Worm (Caenorhabditis elegans) whole organism, early embryonic: ENCODE data around the gene msa-1.

Experiments used
- B0310.2 ChIP-seq: sonication (generic microtip); optimal IDR thresholded peaks from 2 replicates; lab custom pipeline; 2016; ENCODE audit warnings: mild to moderate bottlenecking, missing genetic modification characterization, missing compliant biosample characterization
- F13C5.2 ChIP-seq: sonication (generic microtip); optimal IDR thresholded peaks from 2 replicates; lab custom pipeline; 2017; ENCODE audit warnings: mild to moderate bottlenecking, missing genetic modification characterization, inconsistent platforms, missing compliant biosample characterization
- aly-1 ChIP-seq: sonication (generic microtip); optimal IDR thresholded peaks from 2 replicates; lab custom pipeline; 2016; ENCODE audit warnings: missing genetic modification characterization, missing compliant biosample characterization
- ama-1 ChIP-seq: fragments of 150-350 bp; optimal IDR thresholded peaks from 2 replicates; lab custom pipeline; 2014
- ceh-13 ChIP-seq: fragments of 200-800 bp; sonication (Bioruptor generic); optimal IDR thresholded peaks from 2 replicates; lab custom pipeline; 2018; ENCODE audit warnings: mild to moderate bottlenecking, missing genetic modification characterization, missing compliant biosample characterization
- ceh-36 ChIP-seq: sonication (generic microtip); optimal IDR thresholded peaks from 2 replicates; lab custom pipeline; 2016; ENCODE audit warnings: missing genetic modification characterization, inconsistent platforms, missing compliant biosample characterization
- ets-7 ChIP-seq: sonication (generic microtip); optimal IDR thresholded peaks from 2 replicates; lab custom pipeline; 2016; ENCODE audit warnings: missing genotype, missing genetic modification characterization, missing compliant biosample characterization
- flt-1 ChIP-seq: fragments of 200-800 bp; sonication (Bioruptor generic); IDR thresholded peaks from 2 replicates; pipeline ENCODE4 v1.3.6; 2022; ENCODE audit warnings: missing genetic modification characterization, missing compliant biosample characterization
- hmbx-1 ChIP-seq: sonication (generic microtip); optimal IDR thresholded peaks from 2 replicates; lab custom pipeline; 2016; ENCODE audit warnings: mild to moderate bottlenecking, missing genetic modification characterization, missing compliant biosample characterization
- hmg-4 ChIP-seq: fragments of 200-800 bp; sonication (Bioruptor generic); optimal IDR thresholded peaks from 2 replicates; lab custom pipeline; 2018; ENCODE audit warnings: mild to moderate bottlenecking, missing genetic modification characterization, missing compliant biosample characterization
- hnd-1 ChIP-seq: sonication (generic microtip); optimal IDR thresholded peaks from 2 replicates; lab custom pipeline; 2016; ENCODE audit warnings: missing genetic modification characterization, missing compliant biosample characterization
- pes-1 ChIP-seq: fragments of 200-800 bp; sonication (Bioruptor generic); IDR thresholded peaks from 2 replicates; pipeline ENCODE4 v1.3.6; 2022; ENCODE audit warnings: missing genetic modification reagents, missing genetic modification characterization, missing compliant biosample characterization
- scrt-1 ChIP-seq: fragments of 200-800 bp; sonication (Bioruptor generic); IDR thresholded peaks from 2 replicates; pipeline ENCODE4 v1.3.6; 2022; ENCODE audit warnings: missing genetic modification characterization, missing compliant biosample characterization
- sea-1 ChIP-seq: fragments of 200-800 bp; sonication (Bioruptor generic); conservative IDR thresholded peaks from 2 replicates; pipeline ENCODE4 v1.3.6; 2022; ENCODE audit warnings: missing genetic modification characterization, missing compliant biosample characterization
- tbx-11 ChIP-seq: fragments of 200-800 bp; sonication (Bioruptor generic); IDR thresholded peaks from 2 replicates; pipeline ENCODE4 v1.3.6; 2022; ENCODE audit warnings: missing genetic modification characterization, missing compliant biosample characterization
- tbx-37 ChIP-seq: fragments of 200-800 bp; sonication (Bioruptor generic); conservative IDR thresholded peaks from 2 replicates; pipeline ENCODE4 v1.3.6; 2022; ENCODE audit warnings: missing genetic modification reagents, missing genetic modification characterization, missing compliant biosample characterization
- tra-4 ChIP-seq: sonication (generic microtip); optimal IDR thresholded peaks from 2 replicates; lab custom pipeline; 2017; ENCODE audit warnings: missing genetic modification characterization, missing compliant biosample characterization

Gene msa-1

ce11 chrIV:9130605-9131004 lies 42.2 kb downstream of the msa-1 start:
- no peak for TF ChIP-seq ceh-13 (GFP tag; lab: Kevin White, UChicago)
- no peak for TF ChIP-seq ets-7 (tag; lab: Kevin White, UChicago)
- no peak for TF ChIP-seq ama-1 (lab: Kevin White, UChicago)
- no peak for TF ChIP-seq F13C5.2 (tag; lab: Kevin White, UChicago)
- TF ChIP-seq aly-1: no peak
- no peak for TF ChIP-seq tbx-37 (GFP tag; lab: Robert Waterston, UW)
- no peak for TF ChIP-seq pes-1 (GFP tag; lab: Robert Waterston, UW)
- TF ChIP-seq hmbx-1: no peak
- no peak for TF ChIP-seq tra-4 (tag; lab: Kevin White, UChicago)
- no peak for TF ChIP-seq hmg-4 (GFP tag; lab: Kevin White, UChicago)
- no peak for TF ChIP-seq sea-1 (GFP tag; lab: Robert Waterston, UW)
- TF ChIP-seq tbx-11 (GFP tag; lab: Robert Waterston, UW): no peak
- TF ChIP-seq B0310.2 (tag; lab: Kevin White, UChicago): no peak
- no peak for TF ChIP-seq ceh-36 (tag; lab: Kevin White, UChicago)

- TF ChIP-seq hnd-1 (tag; lab: Kevin White, UChicago) (no peak), ets-7 (tag; lab: Kevin White, UChicago) (no peak), flt-1 (GFP tag; lab: Robert Waterston, UW) (no peak), pes-1 (GFP tag; lab: Robert Waterston, UW) (no peak), aly-1 (no peak), ama-1 (lab: Kevin White, UChicago) (no peak), F13C5.2 (tag; lab: Kevin White, UChicago) (no peak), tbx-11 (GFP tag; lab: Robert Waterston, UW) (no peak), tra-4 (tag; lab: Kevin White, UChicago) (no peak), sea-1 (GFP tag; lab: Robert Waterston, UW) (no peak), scrt-1 (no peak), ceh-36 (tag; lab: Kevin White, UChicago) (no peak), tbx-37 (GFP tag; lab: Robert Waterston, UW) (no peak), hmg-4 (GFP tag; lab: Kevin White, UChicago) (no peak), hmbx-1 (no peak)
Observed at ce11 chrIV:9135377-9135776, 47.0 kb downstream of the msa-1 start, which contains the start of gene delm-1. TSS of gene delm-1 (minus strand) at chrIV:9135477.

ce11 chrIV:9140172-9140805 lies 51.9 kb downstream of the msa-1 start:
- no peak for TF ChIP-seq sea-1 (GFP tag; lab: Robert Waterston, UW)
- TF ChIP-seq hmbx-1: no peak
- TF ChIP-seq scrt-1: no peak
- TF ChIP-seq aly-1: no peak
- no peak for TF ChIP-seq ceh-36 (tag; lab: Kevin White, UChicago)
- no peak for TF ChIP-seq ama-1 (lab: Kevin White, UChicago)
- TF ChIP-seq ceh-13 (GFP tag; lab: Kevin White, UChicago): no peak
